Worm (Caenorhabditis elegans): Measurements from ENCODE around the gene ZK632.14.

DNA sequence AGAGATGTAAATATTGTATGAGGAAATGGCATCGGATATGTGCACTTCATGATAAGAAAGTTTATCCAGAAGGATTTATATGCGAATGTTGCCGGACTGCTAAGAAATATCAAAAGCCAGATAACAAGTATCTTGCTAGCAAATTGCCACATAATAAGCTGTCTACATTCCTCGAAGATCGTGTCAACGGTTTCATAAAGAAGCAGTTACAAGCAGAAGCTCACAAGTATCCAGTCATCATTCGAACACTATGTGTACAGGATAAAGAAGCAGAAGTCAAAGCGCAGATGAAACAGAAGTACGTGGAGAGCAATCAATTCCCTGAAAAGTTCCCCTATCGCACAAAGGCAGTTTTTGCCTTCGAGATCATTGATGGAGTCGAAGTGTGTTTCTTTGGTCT lies 42.7 kb upstream of the ZK632.14 start:
- TF ChIP-seq dao-5 (tag; optimal IDR thresholded peaks at IDR 0.05) (no peak), him-1 (tag; optimal IDR thresholded peaks at IDR 0.05) (no peak)
